Fruit fly (Drosophila melanogaster) whole organism: ENCODE results near the gene CG42813.

Experiments used
- CG8478 ChIP-seq: fragments of >200 bp; optimal IDR thresholded peaks from 2 replicates; lab custom pipeline; 2018; ENCODE audit warnings: inconsistent platforms
- Dll ChIP-seq: fragments of >200 bp; optimal IDR thresholded peaks from 2 replicates; lab custom pipeline; 2017
- pan ChIP-seq: fragments of >200 bp; optimal IDR thresholded peaks from 2 replicates; lab custom pipeline; 2017
- psq ChIP-seq: fragments of >200 bp; optimal IDR thresholded peaks from 2 replicates; lab custom pipeline; 2017
- usp ChIP-seq: fragments of >200 bp; optimal IDR thresholded peaks from 2 replicates; lab custom pipeline; 2017; ENCODE audit warnings: missing biosample characterization, missing genetic modification characterization, mixed read lengths

DNA sequence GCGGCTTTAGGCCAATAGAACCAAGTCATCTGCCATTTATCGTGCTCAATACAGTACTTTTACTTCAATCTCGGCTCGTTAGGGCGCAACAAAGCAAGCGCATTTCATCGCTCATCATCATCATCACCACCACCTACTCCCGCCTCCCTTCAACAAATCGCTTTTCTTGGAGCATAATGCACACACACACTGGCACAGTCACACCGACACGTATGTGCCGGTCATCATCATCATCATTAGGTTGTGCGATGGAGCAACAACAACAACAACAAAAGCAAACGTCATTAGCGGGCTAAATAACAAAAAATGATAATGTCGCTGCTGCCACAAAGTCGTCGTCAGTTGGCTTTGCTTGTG is 17.0 kb upstream of the CG42813 start:
- no peak for TF ChIP-seq CG8478 (lab: Kevin White, UChicago)
- no peak for TF ChIP-seq usp (GFP tag; lab: Kevin White, UChicago)
- TF ChIP-seq psq: no peak
- no peak for TF ChIP-seq pan (lab: Kevin White, UChicago)
- no peak for TF ChIP-seq Dll (lab: Kevin White, UChicago)
